Fruit fly (Drosophila melanogaster) whole organism, embryonic: ENCODE measurements around the gene CG33946.

Experiments
- Atf6 ChIP-seq: fragments of 200-800 bp; sonication (Bioruptor generic); IDR thresholded peaks from 2 replicates; pipeline ENCODE4 v1.3.6; 2022; ENCODE audit warnings: missing biosample characterization, missing genetic modification characterization
- BEAF-32 ChIP-seq: fragments of 200-800 bp; sonication (Bioruptor generic); optimal IDR thresholded peaks from 3 replicates; lab custom pipeline; 2017; ENCODE audit warnings: missing biosample characterization, missing genetic modification characterization, mild to moderate bottlenecking, moderate library complexity, missing genetic modification reagents
- CG10209 ChIP-seq: fragments of 200-800 bp; sonication (Bioruptor generic); optimal IDR thresholded peaks from 3 replicates; lab custom pipeline; 2017; ENCODE audit warnings: missing biosample characterization, mild to moderate bottlenecking, missing genetic modification characterization, missing genetic modification reagents
- CG10462 ChIP-seq: fragments of 200-800 bp; sonication (Bioruptor generic); optimal IDR thresholded peaks from 2 replicates; lab custom pipeline; 2016; ENCODE audit warnings: missing biosample characterization, missing genetic modification characterization
- CG10959 ChIP-seq: fragments of 200-800 bp; sonication (Bioruptor generic); IDR thresholded peaks from 2 replicates; pipeline ENCODE4 v1.3.6; 2022; ENCODE audit warnings: missing biosample characterization, missing genetic modification characterization
- CG11085 ChIP-seq: fragments of 200-800 bp; sonication (Bioruptor generic); IDR thresholded peaks from 2 replicates; pipeline ENCODE4 v1.3.6; 2022; ENCODE audit warnings: missing biosample characterization, missing genetic modification characterization
- CG11696 ChIP-seq: fragments of 200-800 bp; sonication (Bioruptor generic); IDR thresholded peaks from 2 replicates; pipeline ENCODE4 v1.3.6; 2022; ENCODE audit warnings: missing biosample characterization, missing genetic modification characterization
- CG12219 ChIP-seq: fragments of 200-800 bp; sonication (Bioruptor generic); optimal IDR thresholded peaks from 3 replicates; lab custom pipeline; 2018; ENCODE audit warnings: missing biosample characterization, mild to moderate bottlenecking, missing genetic modification characterization
- CG13894 ChIP-seq: fragments of 200-800 bp; sonication (Bioruptor generic); optimal IDR thresholded peaks from 3 replicates; lab custom pipeline; 2018; ENCODE audit warnings: missing biosample characterization, mild to moderate bottlenecking, missing genetic modification characterization, moderate library complexity
- CG14014 ChIP-seq: fragments of 200-800 bp; sonication (Bioruptor generic); IDR thresholded peaks from 2 replicates; pipeline ENCODE4 v1.3.6; 2022; ENCODE audit warnings: missing biosample characterization, missing genetic modification characterization
- CG16779 ChIP-seq: fragments of 200-800 bp; sonication (Bioruptor generic); IDR thresholded peaks from 2 replicates; pipeline ENCODE4 v1.3.6; 2022; ENCODE audit warnings: missing biosample characterization, missing genetic modification characterization
- CG16815 ChIP-seq: fragments of 200-800 bp; sonication (Bioruptor generic); optimal IDR thresholded peaks from 3 replicates; lab custom pipeline; 2017; ENCODE audit warnings: missing biosample characterization, mild to moderate bottlenecking, missing genetic modification characterization
- CG17385 ChIP-seq: fragments of 200-800 bp; sonication (Bioruptor generic); optimal IDR thresholded peaks from 3 replicates; lab custom pipeline; 2018; ENCODE audit warnings: missing biosample characterization, mild to moderate bottlenecking, missing genetic modification characterization
- CG31441 ChIP-seq: fragments of 200-800 bp; sonication (Bioruptor generic); IDR thresholded peaks from 2 replicates; pipeline ENCODE4 v1.3.6; 2022; ENCODE audit warnings: missing biosample characterization, missing genetic modification characterization
- CG3163 ChIP-seq: fragments of 200-800 bp; sonication (Bioruptor generic); optimal IDR thresholded peaks from 3 replicates; lab custom pipeline; 2016; ENCODE audit warnings: missing biosample characterization, missing genetic modification characterization
- CG3847 ChIP-seq: fragments of 200-800 bp; sonication (Bioruptor generic); IDR thresholded peaks from 2 replicates; pipeline ENCODE4 v1.3.6; 2022; ENCODE audit warnings: missing biosample characterization, missing genetic modification characterization
- CG4282 ChIP-seq: fragments of 200-800 bp; sonication (Bioruptor generic); optimal IDR thresholded peaks from 2 replicates; lab custom pipeline; 2016; ENCODE audit warnings: missing biosample characterization, missing genetic modification characterization
- CG4424 ChIP-seq: fragments of 200-800 bp; sonication (Bioruptor generic); optimal IDR thresholded peaks from 3 replicates; lab custom pipeline; 2016; ENCODE audit warnings: missing biosample characterization, missing genetic modification characterization
- CG6254 ChIP-seq: fragments of 200-800 bp; sonication (Bioruptor generic); optimal IDR thresholded peaks from 3 replicates; lab custom pipeline; 2017; ENCODE audit warnings: mild to moderate bottlenecking, missing biosample characterization, missing genetic modification reagents, missing genetic modification characterization
- CG6654 ChIP-seq: fragments of 200-800 bp; sonication (Bioruptor generic); optimal IDR thresholded peaks from 2 replicates; lab custom pipeline; 2017; ENCODE audit warnings: missing biosample characterization, mild to moderate bottlenecking, missing genetic modification characterization
- CG6791 ChIP-seq: fragments of 200-800 bp; sonication (Bioruptor generic); IDR thresholded peaks from 3 replicates; pipeline ENCODE4 v1.3.6; 2022; ENCODE audit warnings: missing biosample characterization, missing genetic modification characterization; ENCODE audit not compliant: partially characterized antibody
- CG8359 ChIP-seq: fragments of 200-800 bp; sonication (Bioruptor generic); optimal IDR thresholded peaks from 2 replicates; lab custom pipeline; 2017; ENCODE audit warnings: missing biosample characterization, mild to moderate bottlenecking, missing genetic modification characterization, borderline replicate concordance
- CG9609 ChIP-seq: fragments of 200-800 bp; sonication (Bioruptor generic); optimal IDR thresholded peaks from 3 replicates; lab custom pipeline; 2016; ENCODE audit warnings: missing biosample characterization, missing genetic modification characterization
- CkIIα-i1 ChIP-seq: fragments of 200-800 bp; sonication (Bioruptor generic); IDR thresholded peaks from 2 replicates; pipeline ENCODE4 v1.3.6; 2022; ENCODE audit warnings: missing biosample characterization, missing genetic modification characterization
- CoRest ChIP-seq: fragments of 200-800 bp; sonication (Bioruptor generic); optimal IDR thresholded peaks from 3 replicates; lab custom pipeline; 2018; ENCODE audit warnings: missing biosample characterization, mild to moderate bottlenecking, missing genetic modification characterization, moderate library complexity
- D19B ChIP-seq: fragments of 200-800 bp; sonication (Bioruptor generic); optimal IDR thresholded peaks from 2 replicates; lab custom pipeline; 2017; ENCODE audit warnings: missing biosample characterization, mild to moderate bottlenecking, missing genetic modification characterization
- Dp ChIP-seq: fragments of 200-800 bp; sonication (Bioruptor generic); optimal IDR thresholded peaks from 2 replicates; lab custom pipeline; 2018; ENCODE audit warnings: missing biosample characterization, mild to moderate bottlenecking, missing genetic modification characterization, moderate library complexity
- Ets65A ChIP-seq: fragments of 200-800 bp; sonication (Bioruptor generic); peaks from one replicate; lab custom pipeline; 2016; ENCODE audit warnings: missing biosample characterization, missing genetic modification characterization
- GATAe ChIP-seq: fragments of 200-800 bp; sonication (Bioruptor generic); conservative IDR thresholded peaks from 2 replicates; pipeline ENCODE4 v1.3.6; 2022; ENCODE audit warnings: missing biosample characterization, missing genetic modification characterization
- NK7.1 ChIP-seq: fragments of 200-800 bp; sonication (Bioruptor generic); optimal IDR thresholded peaks from 3 replicates; lab custom pipeline; 2016; ENCODE audit warnings: missing biosample characterization, missing genetic modification characterization
- Nf-YA ChIP-seq: fragments of 200-800 bp; sonication (Bioruptor generic); IDR thresholded peaks from 2 replicates; pipeline ENCODE4 v1.3.6; 2022; ENCODE audit warnings: missing biosample characterization, missing genetic modification characterization
- Sox102F ChIP-seq: fragments of 200-800 bp; sonication (Bioruptor generic); optimal IDR thresholded peaks from 2 replicates; lab custom pipeline; 2018; ENCODE audit warnings: missing biosample characterization, mild to moderate bottlenecking, missing genetic modification characterization, moderate library complexity
- Ssrp ChIP-seq: fragments of 200-800 bp; sonication (Bioruptor generic); optimal IDR thresholded peaks from 2 replicates; lab custom pipeline; 2018; ENCODE audit warnings: missing biosample characterization, mild to moderate bottlenecking, missing genetic modification characterization, moderate library complexity
- da ChIP-seq: fragments of 200-800 bp; sonication (Bioruptor generic); optimal IDR thresholded peaks from 2 replicates; lab custom pipeline; 2016; ENCODE audit warnings: missing biosample characterization, missing genetic modification characterization
- dm ChIP-seq: fragments of 200-800 bp; sonication (Bioruptor generic); optimal IDR thresholded peaks from 3 replicates; lab custom pipeline; 2016; ENCODE audit warnings: missing biosample characterization, missing genetic modification characterization
- dmrt11E ChIP-seq: fragments of 200-800 bp; sonication (Bioruptor generic); optimal IDR thresholded peaks from 3 replicates; lab custom pipeline; 2018; ENCODE audit warnings: missing biosample characterization, mild to moderate bottlenecking, missing genetic modification characterization, moderate library complexity
- fd102C ChIP-seq: fragments of 200-800 bp; sonication (Bioruptor generic); optimal IDR thresholded peaks from 2 replicates; lab custom pipeline; 2018; ENCODE audit warnings: missing biosample characterization, mild to moderate bottlenecking, missing genetic modification characterization, moderate library complexity
- gem ChIP-seq: fragments of 200-800 bp; sonication (Bioruptor generic); optimal IDR thresholded peaks from 2 replicates; lab custom pipeline; 2019; ENCODE audit warnings: missing biosample characterization, mild to moderate bottlenecking, missing genetic modification characterization, moderate library complexity
- gro ChIP-seq: fragments of 200-800 bp; sonication (Bioruptor generic); optimal IDR thresholded peaks from 2 replicates; lab custom pipeline; 2016; ENCODE audit warnings: missing biosample characterization, missing genetic modification characterization
- hkb ChIP-seq, 2 experiments: fragments of 200-800 bp in 1 of 2; fragments of >200 bp in 1 of 2; sonication (Bioruptor generic) in 1 of 2; IDR thresholded peaks in 1 of 2; optimal IDR thresholded peaks in 1 of 2; 2 replicates each; pipeline versions ENCODE4 v1.3.6 to Lab custom; 2017 to 2022; ENCODE audit warnings: missing biosample characterization in 1 of 2, missing genetic modification characterization in 1 of 2
- jumu ChIP-seq: fragments of 200-800 bp; sonication (Bioruptor generic); optimal IDR thresholded peaks from 3 replicates; lab custom pipeline; 2016; ENCODE audit warnings: missing biosample characterization, missing genetic modification characterization
- nau ChIP-seq: fragments of 200-800 bp; sonication (Bioruptor generic); optimal IDR thresholded peaks from 3 replicates; lab custom pipeline; 2017; ENCODE audit warnings: missing biosample characterization, mild to moderate bottlenecking, missing genetic modification characterization, missing genetic modification reagents
- otp ChIP-seq: fragments of 200-800 bp; sonication (Bioruptor generic); IDR thresholded peaks from 3 replicates; pipeline ENCODE4, ENCODE4 v1.3.6; 2022; ENCODE audit warnings: missing biosample characterization, missing genetic modification characterization
- phol ChIP-seq: fragments of 200-800 bp; sonication (Bioruptor generic); optimal IDR thresholded peaks from 3 replicates; lab custom pipeline; 2018; ENCODE audit warnings: missing biosample characterization, mild to moderate bottlenecking, missing genetic modification characterization, moderate library complexity
- rib ChIP-seq: fragments of 200-800 bp; sonication (Bioruptor generic); IDR thresholded peaks from 2 replicates; pipeline ENCODE4 v1.3.6; 2022; ENCODE audit warnings: missing biosample characterization, missing genetic modification characterization
- ro ChIP-seq: fragments of 200-800 bp; sonication (Bioruptor generic); IDR thresholded peaks from 2 replicates; pipeline ENCODE4 v1.3.6; 2022; ENCODE audit warnings: missing biosample characterization, missing genetic modification characterization
- run ChIP-seq: fragments of 200-800 bp; sonication (Bioruptor generic); optimal IDR thresholded peaks from 3 replicates; lab custom pipeline; 2018; ENCODE audit warnings: missing biosample characterization, mild to moderate bottlenecking, missing genetic modification characterization
- salm ChIP-seq: fragments of 200-800 bp; sonication (Bioruptor generic); optimal IDR thresholded peaks from 2 replicates; lab custom pipeline; 2018; ENCODE audit warnings: missing biosample characterization, mild to moderate bottlenecking, missing genetic modification characterization
- sim ChIP-seq: fragments of 200-800 bp; sonication (Bioruptor generic); IDR thresholded peaks from 2 replicates; pipeline ENCODE4 v1.3.6; 2022; ENCODE audit warnings: missing biosample characterization, missing genetic modification characterization
- stc ChIP-seq: fragments of 200-800 bp; sonication (Bioruptor generic); IDR thresholded peaks from 2 replicates; pipeline ENCODE4 v1.3.6; 2022; ENCODE audit warnings: missing biosample characterization, missing genetic modification characterization

The CG33946 gene

dm6 chr3L:6217212-6217611, 3.2 kb upstream of the CG33946 start (continued):
- TF ChIP-seq Sox102F (GFP tag; lab: Kevin White, UChicago) (peak; percentile 83), CG10462 (GFP tag; lab: Kevin White, UChicago) (peak; percentile 24), CG4424 (peak; percentile 78), CG11085 (GFP tag; lab: Robert Waterston, UW) (no peak), CG10959 (GFP tag; lab: Robert Waterston, UW) (peak; percentile 66; the same call in 1 of the 2 replicates), Ssrp (tag; lab: Kevin White, UChicago) (peak; percentile 83), CkIIα-i1 (no peak), nau (GFP tag; lab: Kevin White, UChicago) (no peak), D19B (no peak), da (GFP tag; lab: Kevin White, UChicago) (no peak), rib (GFP tag; lab: Robert Waterston, UW) (no peak), jumu (GFP tag; lab: Kevin White, UChicago) (no peak), CG14014 (GFP tag; lab: Robert Waterston, UW) (peak; percentile 51; the same call in 1 of the 2 replicates), CG10209 (GFP tag; lab: Kevin White, UChicago) (peak; percentile 13), dm (GFP tag; lab: Kevin White, UChicago) (peak; percentile 19), CG16779 (GFP tag; lab: Robert Waterston, UW) (no peak), run (tag; lab: Kevin White, UChicago) (peak; percentile 24), GATAe (GFP tag; lab: Robert Waterston, UW) (no peak), gem (tag; lab: Kevin White, UChicago) (peak; percentile 90), CG9609 (GFP tag; lab: Kevin White, UChicago) (no peak), CG11696 (GFP tag; lab: Robert Waterston, UW) (no peak), CG3163 (GFP tag; lab: Kevin White, UChicago) (no peak), salm (peak; percentile 61), Ets65A (peak; percentile 51), Nf-YA (GFP tag; lab: Robert Waterston, UW) (peak; percentile 58), CG31441 (GFP tag; lab: Robert Waterston, UW) (peak; percentile 86), BEAF-32 (no peak), CG4282 (no peak), CG6254 (GFP tag; lab: Kevin White, UChicago) (peak; percentile 50), CG16815 (peak; percentile 55), CoRest (tag; lab: Kevin White, UChicago) (peak; percentile 72), CG6654 (GFP tag; lab: Kevin White, UChicago) (no peak), CG6791 (GFP tag; lab: Robert Waterston, UW) (no peak), fd102C (GFP tag; lab: Kevin White, UChicago) (no peak), gro (no peak), CG17385 (GFP tag; lab: Kevin White, UChicago) (peak; percentile 65), CG12219 (GFP tag; lab: Kevin White, UChicago) (peak; percentile 46), Dp (no peak), ro (GFP tag; lab: Robert Waterston, UW) (no peak), CG8359 (peak; percentile 37), sim (peak; percentile 47; the same call in 1 of the 2 replicates), CG13894 (no peak), phol (tag; lab: Kevin White, UChicago) (peak; percentile 86), otp (GFP tag; lab: Robert Waterston, UW) (0 out of 3 replicates have a peak, but pooled peaks have one; percentile 16), stc (GFP tag; lab: Robert Waterston, UW) (peak; percentile 74; the same call in 1 of the 2 replicates), Atf6 (no peak; the same call in 1 of the 2 replicates), hkb (optimal IDR thresholded peaks at IDR 0.05; lab: Kevin White, UChicago) (no peak), hkb (GFP tag; IDR thresholded peaks at IDR 0.05; lab: Robert Waterston, UW) (peak; percentile 53; the same call in 1 of the 2 replicates), CG3847 (0 out of 2 replicates have a peak, but pooled peaks have one; percentile 4), dmrt11E (peak; percentile 93), NK7.1 (GFP tag; lab: Kevin White, UChicago) (no peak)
